Worm (Caenorhabditis elegans) whole organism, L4 larva: ENCODE measurements around the gene F16B4.7.
A peak's percentile ranks its signal among the peaks of the same experiment; 100 is the strongest.

ENCODE experiments used
- ceh-82 ChIP-seq: sonication (generic microtip); optimal IDR thresholded peaks from 2 replicates; lab custom pipeline; 2017; ENCODE audit warnings: missing biosample characterization, missing genetic modification characterization
- lim-7 ChIP-seq: fragments of 200-800 bp; sonication (Bioruptor generic); IDR thresholded peaks from 2 replicates; pipeline ENCODE4 v1.3.6; 2022; ENCODE audit warnings: missing genetic modification characterization, missing compliant biosample characterization
- nhr-28 ChIP-seq: fragments of 150-350 bp; optimal IDR thresholded peaks from 2 replicates; lab custom pipeline; 2014; ENCODE audit warnings: missing biosample characterization, missing genetic modification characterization
- pha-4 ChIP-seq, 2 experiments: fragments of 150-350 bp in 1 of 2; fragments of 200-800 bp in 1 of 2; sonication (Bioruptor generic) in 1 of 2; IDR thresholded peaks in 1 of 2; optimal IDR thresholded peaks in 1 of 2; 2 replicates each; pipeline versions ENCODE4 v1.3.6 to Lab custom; 2014 to 2022; ENCODE audit warnings: missing genetic modification characterization in 2 of 2, missing genetic modification reagents in 2 of 2, missing biosample characterization in 1 of 2, missing compliant biosample characterization in 1 of 2
- unc-62 ChIP-seq, 3 experiments: fragments of 150-350 bp in 1 of 3; sonication (generic microtip); optimal IDR thresholded peaks in 2 of 3; peaks in 1 of 3; 1 replicate in 1 of 3; 2 replicates in 2 of 3; lab custom pipeline; 2014 to 2017; ENCODE audit warnings: missing biosample characterization in 3 of 3, missing genetic modification characterization in 3 of 3, missing genetic modification reagents in 3 of 3, missing genotype in 1 of 3

- TF ChIP-seq pha-4 (GFP tag; IDR thresholded peaks at IDR 0.05; lab: Robert Waterston, UW) (no peak), pha-4 (tag; optimal IDR thresholded peaks at IDR 0.05; lab: Kevin White, UChicago) (no peak), nhr-28 (tag; lab: Kevin White, UChicago) (peak; percentile 81), lim-7 (GFP tag; lab: Robert Waterston, UW) (no peak), unc-62 (GFP tag; optimal IDR thresholded peaks at IDR 0.05 in 1 of 2; lab: Kevin White, UChicago) (peak in 1 of 2 experiments; percentile 79), unc-62 (tag; optimal IDR thresholded peaks at IDR 0.05; lab: Kevin White, UChicago) (no peak), ceh-82 (tag; lab: Kevin White, UChicago) (no peak)
These were observed 8.4 kb downstream of the F16B4.7 start, which contains the start of gene F16B4.4 for ce11 chrV:1593799-1594420.
